Worm (Caenorhabditis elegans) whole organism, L1 larva: ENCODE measurements around the gene T24E12.3.

Source experiments
- nhr-28 ChIP-seq: fragments of 150-350 bp; optimal IDR thresholded peaks from 2 replicates; lab custom pipeline; 2014; ENCODE audit warnings: missing biosample characterization, missing genetic modification characterization
- pax-3 ChIP-seq: fragments of 200-800 bp; sonication (Bioruptor generic); optimal IDR thresholded peaks from 2 replicates; lab custom pipeline; 2018; ENCODE audit warnings: mild to moderate bottlenecking, missing genetic modification characterization, moderate library complexity, missing compliant biosample characterization

DNA sequence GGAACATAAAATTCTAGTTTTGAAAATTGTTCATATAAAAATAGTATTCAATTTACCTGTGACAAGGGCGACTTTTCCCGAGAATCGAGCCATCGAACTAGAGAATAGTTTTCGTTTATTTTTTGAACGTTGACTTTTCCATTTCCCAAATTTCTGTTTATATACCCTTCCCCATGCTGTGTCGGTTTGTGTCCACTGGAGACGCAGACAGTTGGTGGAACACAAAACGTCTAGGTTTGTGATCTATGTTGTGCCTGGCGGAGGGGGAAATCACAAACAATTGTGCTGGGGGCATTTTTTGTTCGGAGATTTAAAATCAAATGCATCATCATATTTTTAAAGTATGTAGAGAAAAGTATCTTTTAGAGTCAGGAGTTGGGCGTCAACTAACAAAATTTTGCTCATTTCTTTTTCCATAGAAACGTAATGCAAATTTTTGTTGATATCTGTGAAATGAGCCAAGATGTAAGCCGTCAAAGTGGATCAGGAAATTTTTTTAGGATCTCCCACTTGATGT lies 32.1 kb upstream of the T24E12.3 start, which contains the start of gene nta-1:
- TF ChIP-seq nhr-28 (tag; lab: Kevin White, UChicago) (no peak), pax-3 (tag; lab: Kevin White, UChicago) (no peak)
